In the genomic region with DNA sequence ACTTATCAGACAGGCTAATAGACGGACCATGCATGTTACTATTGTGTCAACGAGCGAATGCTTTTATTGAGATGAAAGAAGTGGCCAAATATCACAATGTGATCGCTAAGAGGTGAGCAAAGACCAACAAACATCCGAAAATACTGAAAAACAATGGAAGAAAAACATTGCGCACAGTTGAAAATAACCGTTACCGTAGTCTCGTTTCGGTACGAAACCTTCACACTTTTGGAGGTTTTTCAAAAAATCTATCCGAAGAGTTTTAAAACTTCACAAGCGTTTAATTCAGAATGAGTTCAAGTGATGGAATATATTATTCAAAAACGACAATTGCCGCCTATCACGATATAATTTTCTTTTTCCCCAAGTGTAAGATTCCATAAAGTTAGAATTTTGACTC, we compare ENCODE assay signal across 5 worm cellular contexts.
TF ChIP-seq lines count a peak whose summit lies in the region.

No protein-coding gene starts in this region.

TF ChIP-seq in whole organism, L1 larva, 84 proteins besides CTCF, POLR2A, EP300 and RAD21:
- TF ChIP-seq rnt-1 (tag; optimal IDR thresholded peaks at IDR 0.05; lab: Kevin White, UChicago) (no peak), lin-35 (GFP tag; optimal IDR thresholded peaks at IDR 0.05; lab: Kevin White, UChicago) (peak in 1 of 2 experiments; percentile 65), nhr-237 (tag; optimal IDR thresholded peaks at IDR 0.05; lab: Kevin White, UChicago) (no peak), dpl-1 (GFP tag; optimal IDR thresholded peaks at IDR 0.05; lab: Kevin White, UChicago) (peak; percentile 18 to 51 (median 42)), lsy-2 (tag; optimal IDR thresholded peaks at IDR 0.05; lab: Kevin White, UChicago) (peak; percentile 51 to 87), tbx-2 (tag; optimal IDR thresholded peaks at IDR 0.05; lab: Kevin White, UChicago) (no peak), efl-1 (optimal IDR thresholded peaks at IDR 0.05; lab: Kevin White, UChicago) (peak; percentile 38 to 56), efl-1 (GFP tag; optimal IDR thresholded peaks at IDR 0.05 in 1 of 2; lab: Kevin White, UChicago) (peak; percentile 48 to 91)

TF ChIP-seq in whole organism, L3 larva, 47 proteins besides CTCF, POLR2A, EP300 and RAD21:
- no peak for TF ChIP-seq fkh-2 (tag; optimal IDR thresholded peaks at IDR 0.05; lab: Kevin White, UChicago)
- peak; percentile 61 for TF ChIP-seq pha-4 (tag; optimal IDR thresholded peaks at IDR 0.05; lab: Kevin White, UChicago)

TF ChIP-seq in whole organism, L4 larva, 104 proteins besides CTCF, POLR2A, EP300 and RAD21 (continues in another document):
- TF ChIP-seq hlh-30 (tag; optimal IDR thresholded peaks at IDR 0.05; lab: Kevin White, UChicago; ENCODE audit: insufficient read depth): no peak
- no peak for TF ChIP-seq ZK337.2 (GFP tag; IDR thresholded peaks at IDR 0.05; lab: Robert Waterston, UW)
- TF ChIP-seq unc-130 (GFP tag; optimal IDR thresholded peaks at IDR 0.05; lab: Kevin White, UChicago): no peak
- no peak for TF ChIP-seq nhr-10 (tag; optimal IDR thresholded peaks at IDR 0.05; lab: Kevin White, UChicago)
- no peak for TF ChIP-seq vab-7 (GFP tag; IDR thresholded peaks at IDR 0.05; lab: Robert Waterston, UW)
- TF ChIP-seq F49E8.2 (tag; optimal IDR thresholded peaks at IDR 0.05; lab: Kevin White, UChicago; ENCODE audit: borderline replicate concordance): peak; percentile 9
- TF ChIP-seq ceh-44 (GFP tag; IDR thresholded peaks at IDR 0.05; lab: Robert Waterston, UW): no peak
- no peak for TF ChIP-seq zfp-2 (tag; optimal IDR thresholded peaks at IDR 0.05; lab: Kevin White, UChicago)
- TF ChIP-seq nhr-77 (tag; optimal IDR thresholded peaks at IDR 0.05; lab: Kevin White, UChicago): no peak
- TF ChIP-seq egl-43 (GFP tag; IDR thresholded peaks at IDR 0.05; lab: Robert Waterston, UW): no peak
- TF ChIP-seq daf-8 (GFP tag; IDR thresholded peaks at IDR 0.05; lab: Robert Waterston, UW): no peak
- no peak for TF ChIP-seq Y105C5A.15 (GFP tag; IDR thresholded peaks at IDR 0.05; lab: Robert Waterston, UW)
- no peak for TF ChIP-seq sdz-12 (GFP tag; optimal IDR thresholded peaks at IDR 0.05; lab: Kevin White, UChicago)
- TF ChIP-seq snpc-1.2 (GFP tag; IDR thresholded peaks at IDR 0.05; lab: Robert Waterston, UW): no peak
- no peak for TF ChIP-seq F26F4.8 (GFP tag; conservative IDR thresholded peaks at IDR 0.05; lab: Robert Waterston, UW)
- no peak for TF ChIP-seq dmd-8 (GFP tag; IDR thresholded peaks at IDR 0.05; lab: Robert Waterston, UW)
- TF ChIP-seq unc-62 (GFP tag; optimal IDR thresholded peaks at IDR 0.05 in 1 of 2; lab: Kevin White, UChicago): peak in 1 of 2 experiments; percentile 38
- no peak for TF ChIP-seq unc-62 (tag; optimal IDR thresholded peaks at IDR 0.05; lab: Kevin White, UChicago)
- TF ChIP-seq lsy-2 (tag; optimal IDR thresholded peaks at IDR 0.05; lab: Kevin White, UChicago): peak in 1 of 2 experiments; percentile 91
- no peak for TF ChIP-seq F10B5.3 (tag; optimal IDR thresholded peaks at IDR 0.05; lab: Kevin White, UChicago)
- TF ChIP-seq fos-1 (tag; optimal IDR thresholded peaks at IDR 0.05; lab: Kevin White, UChicago): no peak
- TF ChIP-seq Y48G9A.11 (GFP tag; IDR thresholded peaks at IDR 0.05; lab: Robert Waterston, UW): 0 out of 2 replicates have a peak, but pooled peaks have one; percentile 47
- TF ChIP-seq mes-2 (tag; optimal IDR thresholded peaks at IDR 0.05; lab: Kevin White, UChicago; ENCODE audit: poor library complexity, severe bottlenecking): peak; percentile 48
- TF ChIP-seq mep-1 (tag; optimal IDR thresholded peaks at IDR 0.05; lab: Kevin White, UChicago): no peak
- no peak for TF ChIP-seq jun-1 (tag; optimal IDR thresholded peaks at IDR 0.05; lab: Kevin White, UChicago)
- TF ChIP-seq lim-7 (GFP tag; IDR thresholded peaks at IDR 0.05; lab: Robert Waterston, UW): no peak

TF ChIP-seq in whole organism, mixed stage, embryonic, 35 proteins besides CTCF, POLR2A, EP300 and RAD21:
- TF ChIP-seq ceh-43 (GFP tag; optimal IDR thresholded peaks at IDR 0.05; lab: Kevin White, UChicago): no peak
- TF ChIP-seq lsy-2 (tag; optimal IDR thresholded peaks at IDR 0.05; lab: Kevin White, UChicago): peak; percentile 73
- no peak for TF ChIP-seq mep-1 (tag; optimal IDR thresholded peaks at IDR 0.05; lab: Kevin White, UChicago)
- no peak for TF ChIP-seq zip-8 (tag; optimal IDR thresholded peaks at IDR 0.05; lab: Kevin White, UChicago)
- no peak for TF ChIP-seq ceh-83 (GFP tag; optimal IDR thresholded peaks at IDR 0.05; lab: Kevin White, UChicago)
TF ChIP-seq in whole organism, mixed stage, embryonic: peak in this region for 1.

TF ChIP-seq in whole organism, young adult, 124 proteins besides CTCF, POLR2A, EP300 and RAD21:
- TF ChIP-seq hlh-12 (tag; optimal IDR thresholded peaks at IDR 0.05; lab: Kevin White, UChicago): no peak
- TF ChIP-seq attf-3 (GFP tag; conservative IDR thresholded peaks at IDR 0.05; lab: Robert Waterston, UW): peak; percentile 35; the same call in 1 of the 2 replicates
- TF ChIP-seq nhr-80 (tag; optimal IDR thresholded peaks at IDR 0.05; lab: Kevin White, UChicago): no peak
- peak; percentile 40 for TF ChIP-seq dpl-1 (GFP tag; optimal IDR thresholded peaks at IDR 0.05; lab: Kevin White, UChicago)
- TF ChIP-seq K11D2.4 (GFP tag; IDR thresholded peaks at IDR 0.05; lab: Robert Waterston, UW): no peak
- TF ChIP-seq Y53G8AR.9 (GFP tag; conservative IDR thresholded peaks at IDR 0.05; lab: Robert Waterston, UW): no peak
- TF ChIP-seq ceh-79 (tag; optimal IDR thresholded peaks at IDR 0.05; lab: Kevin White, UChicago): no peak
- TF ChIP-seq rcor-1 (GFP tag; IDR thresholded peaks at IDR 0.05; lab: Robert Waterston, UW): no peak
- no peak for TF ChIP-seq madf-8 (GFP tag; conservative IDR thresholded peaks at IDR 0.05; lab: Robert Waterston, UW)
- peak; percentile 79 for TF ChIP-seq lsl-1 (GFP tag; optimal IDR thresholded peaks at IDR 0.05; lab: Kevin White, UChicago)
- peak; percentile 54; the same call in 1 of the 2 replicates for TF ChIP-seq madf-6 (GFP tag; IDR thresholded peaks at IDR 0.05; lab: Robert Waterston, UW)
- TF ChIP-seq ztf-28 (GFP tag; IDR thresholded peaks at IDR 0.05; lab: Robert Waterston, UW): no peak
- no peak for TF ChIP-seq B0336.3 (GFP tag; IDR thresholded peaks at IDR 0.05; lab: Robert Waterston, UW)
- TF ChIP-seq him-1 (tag; optimal IDR thresholded peaks at IDR 0.05; lab: Kevin White, UChicago): peak; percentile 16
- no peak for TF ChIP-seq zim-3 (tag; optimal IDR thresholded peaks at IDR 0.05; lab: Kevin White, UChicago)
- TF ChIP-seq xnd-1 (tag; optimal IDR thresholded peaks at IDR 0.05; lab: Kevin White, UChicago): peak; percentile 6
- TF ChIP-seq somi-1 (GFP tag; optimal IDR thresholded peaks at IDR 0.05; lab: Kevin White, UChicago): no peak
- TF ChIP-seq F33H1.4 (GFP tag; IDR thresholded peaks at IDR 0.05; lab: Robert Waterston, UW): peak; percentile 80
- peak; percentile 51 for TF ChIP-seq efl-1 (GFP tag; optimal IDR thresholded peaks at IDR 0.05; lab: Kevin White, UChicago)
- peak; percentile 53 for TF ChIP-seq lin-54 (GFP tag; optimal IDR thresholded peaks at IDR 0.05; lab: Kevin White, UChicago)
- TF ChIP-seq F57A8.1 (GFP tag; optimal IDR thresholded peaks at IDR 0.05; lab: Kevin White, UChicago): no peak
